Fruit fly (Drosophila melanogaster) whole organism, embryonic: ENCODE measurements around the gene COX6B.

Experiments
- Abd-B ChIP-seq: fragments of 200-800 bp; sonication (Bioruptor generic); optimal IDR thresholded peaks from 2 replicates; lab custom pipeline; 2018; ENCODE audit warnings: missing biosample characterization, mild to moderate bottlenecking, missing genetic modification characterization, moderate library complexity
- Aef1 ChIP-seq: fragments of 200-800 bp; sonication (Bioruptor generic); IDR thresholded peaks from 3 replicates; pipeline ENCODE4 v1.3.6; 2022; ENCODE audit warnings: missing biosample characterization, missing genetic modification characterization
- Bgb ChIP-seq: fragments of 200-800 bp; sonication (Bioruptor generic); IDR thresholded peaks from 2 replicates; pipeline ENCODE4 v1.3.6; 2022; ENCODE audit warnings: missing biosample characterization, missing genetic modification characterization; ENCODE audit not compliant: partially characterized antibody
- CG11085 ChIP-seq: fragments of 200-800 bp; sonication (Bioruptor generic); IDR thresholded peaks from 2 replicates; pipeline ENCODE4 v1.3.6; 2022; ENCODE audit warnings: missing biosample characterization, missing genetic modification characterization
- CG11093 ChIP-seq: fragments of 200-800 bp; sonication (Bioruptor generic); IDR thresholded peaks from 3 replicates; pipeline ENCODE4 v1.3.6; 2022; ENCODE audit warnings: missing biosample characterization, missing genetic modification characterization
- CG11723 ChIP-seq: fragments of 200-800 bp; sonication (Bioruptor generic); optimal IDR thresholded peaks from 2 replicates; lab custom pipeline; 2017; ENCODE audit warnings: missing biosample characterization, mild to moderate bottlenecking, missing genetic modification characterization
- CG12071 ChIP-seq: fragments of 200-800 bp; sonication (Bioruptor generic); optimal IDR thresholded peaks from 3 replicates; lab custom pipeline; 2018; ENCODE audit warnings: missing biosample characterization, mild to moderate bottlenecking, missing genetic modification characterization
- CG12299 ChIP-seq: fragments of 200-800 bp; sonication (Bioruptor generic); optimal IDR thresholded peaks from 2 replicates; lab custom pipeline; 2018; ENCODE audit warnings: missing biosample characterization, mild to moderate bottlenecking, missing genetic modification characterization
- CG12659 ChIP-seq: fragments of 200-800 bp; sonication (Bioruptor generic); optimal IDR thresholded peaks from 3 replicates; lab custom pipeline; 2017; ENCODE audit warnings: mild to moderate bottlenecking, missing biosample characterization, missing genetic modification reagents, missing genetic modification characterization
- CG12769 ChIP-seq: fragments of 200-800 bp; sonication (Bioruptor generic); optimal IDR thresholded peaks from 2 replicates; lab custom pipeline; 2019; ENCODE audit warnings: missing biosample characterization, mild to moderate bottlenecking, missing genetic modification characterization, moderate library complexity
- CG13894 ChIP-seq: fragments of 200-800 bp; sonication (Bioruptor generic); optimal IDR thresholded peaks from 3 replicates; lab custom pipeline; 2018; ENCODE audit warnings: missing biosample characterization, mild to moderate bottlenecking, missing genetic modification characterization, moderate library complexity
- CG1602 ChIP-seq: fragments of 200-800 bp; sonication (Bioruptor generic); optimal IDR thresholded peaks from 3 replicates; lab custom pipeline; 2016; ENCODE audit warnings: missing biosample characterization, missing genetic modification characterization
- CG17568 ChIP-seq: fragments of 200-800 bp; sonication (Bioruptor generic); optimal IDR thresholded peaks from 2 replicates; lab custom pipeline; 2018; ENCODE audit warnings: missing biosample characterization, mild to moderate bottlenecking, missing genetic modification characterization, moderate library complexity
- CG18476 ChIP-seq: fragments of 200-800 bp; sonication (Bioruptor generic); optimal IDR thresholded peaks from 2 replicates; lab custom pipeline; 2016; ENCODE audit warnings: missing biosample characterization, mild to moderate bottlenecking, missing genetic modification characterization
- CG18599 ChIP-seq: fragments of 200-800 bp; sonication (Bioruptor generic); optimal IDR thresholded peaks from 3 replicates; lab custom pipeline; 2017; ENCODE audit warnings: missing biosample characterization, missing genetic modification characterization, mild to moderate bottlenecking, moderate library complexity, missing genetic modification reagents
- CG2875 ChIP-seq: fragments of 200-800 bp; sonication (Bioruptor generic); optimal IDR thresholded peaks from 2 replicates; lab custom pipeline; 2017; ENCODE audit warnings: missing biosample characterization, mild to moderate bottlenecking, missing genetic modification characterization, missing genetic modification reagents
- CG33557 ChIP-seq: fragments of 200-800 bp; sonication (Bioruptor generic); optimal IDR thresholded peaks from 2 replicates; lab custom pipeline; 2019; ENCODE audit warnings: missing biosample characterization, mild to moderate bottlenecking, missing genetic modification characterization, moderate library complexity
- CG43689 ChIP-seq: fragments of 200-800 bp; sonication (Bioruptor generic); IDR thresholded peaks from 2 replicates; pipeline ENCODE4 v1.3.6; 2022; ENCODE audit warnings: missing biosample characterization, missing genetic modification characterization
- CG5180 ChIP-seq: fragments of 200-800 bp; sonication (Bioruptor generic); optimal IDR thresholded peaks from 3 replicates; lab custom pipeline; 2017; ENCODE audit warnings: missing biosample characterization, missing genetic modification characterization, mild to moderate bottlenecking, moderate library complexity, missing genetic modification reagents
- CG6689 ChIP-seq: fragments of 200-800 bp; sonication (Bioruptor generic); IDR thresholded peaks from 2 replicates; pipeline ENCODE4 v1.3.6; 2022; ENCODE audit warnings: missing biosample characterization, missing genetic modification characterization
- CG7963 ChIP-seq: fragments of 200-800 bp; sonication (Bioruptor generic); IDR thresholded peaks from 3 replicates; pipeline ENCODE4 v1.3.6; 2022; ENCODE audit warnings: missing biosample characterization, missing genetic modification characterization; ENCODE audit not compliant: partially characterized antibody
- CG8089 ChIP-seq: fragments of 200-800 bp; sonication (Bioruptor generic); optimal IDR thresholded peaks from 3 replicates; lab custom pipeline; 2016; ENCODE audit warnings: missing biosample characterization, missing genetic modification characterization
- CG9932 ChIP-seq: fragments of 200-800 bp; sonication (Bioruptor generic); IDR thresholded peaks from 2 replicates; pipeline ENCODE4 v1.3.6; 2022; ENCODE audit warnings: missing biosample characterization, missing genetic modification characterization
- Dek ChIP-seq: fragments of 200-800 bp; sonication (Bioruptor generic); optimal IDR thresholded peaks from 3 replicates; lab custom pipeline; 2019; ENCODE audit warnings: missing biosample characterization, mild to moderate bottlenecking, missing genetic modification characterization, moderate library complexity
- Eip74EF ChIP-seq, 2 experiments: fragments of 200-800 bp in 1 of 2; fragments of >200 bp in 1 of 2; sonication (Bioruptor generic) in 1 of 2; optimal IDR thresholded peaks; 2 replicates each; lab custom pipeline; 2017 to 2019; ENCODE audit warnings: missing biosample characterization in 2 of 2, missing genetic modification characterization in 2 of 2, mild to moderate bottlenecking in 1 of 2, moderate library complexity in 1 of 2
- HHEX ChIP-seq: fragments of 200-800 bp; sonication (Bioruptor generic); optimal IDR thresholded peaks from 3 replicates; lab custom pipeline; 2017; ENCODE audit warnings: missing biosample characterization, mild to moderate bottlenecking, missing genetic modification characterization, missing genetic modification reagents
- HLH54F ChIP-seq: fragments of 200-800 bp; sonication (Bioruptor generic); optimal IDR thresholded peaks from 3 replicates; lab custom pipeline; 2016; ENCODE audit warnings: missing biosample characterization, missing genetic modification characterization
- Hmx ChIP-seq: fragments of 200-800 bp; sonication (Bioruptor generic); optimal IDR thresholded peaks from 2 replicates; lab custom pipeline; 2016; ENCODE audit warnings: missing biosample characterization, missing genetic modification characterization
- Hr3 ChIP-seq: fragments of 200-800 bp; sonication (Bioruptor generic); optimal IDR thresholded peaks from 3 replicates; lab custom pipeline; 2016; ENCODE audit warnings: missing biosample characterization, missing genetic modification characterization
- Hsf ChIP-seq: fragments of 200-800 bp; sonication (Bioruptor generic); optimal IDR thresholded peaks from 3 replicates; lab custom pipeline; 2016; ENCODE audit warnings: missing biosample characterization, missing genetic modification characterization
- Lim3 ChIP-seq: fragments of 200-800 bp; sonication (Bioruptor generic); IDR thresholded peaks from 2 replicates; pipeline ENCODE4 v1.3.6; 2022; ENCODE audit warnings: missing biosample characterization, missing genetic modification characterization
- Meics ChIP-seq: fragments of 200-800 bp; sonication (Bioruptor generic); optimal IDR thresholded peaks from 2 replicates; lab custom pipeline; 2017; ENCODE audit warnings: missing biosample characterization, mild to moderate bottlenecking, missing genetic modification characterization
- Neu2 ChIP-seq: fragments of 200-800 bp; sonication (Bioruptor generic); optimal IDR thresholded peaks from 3 replicates; lab custom pipeline; 2016; ENCODE audit warnings: missing biosample characterization, missing genetic modification characterization, borderline replicate concordance
- Sox100B ChIP-seq: fragments of 200-800 bp; sonication (Bioruptor generic); optimal IDR thresholded peaks from 3 replicates; lab custom pipeline; 2018; ENCODE audit warnings: missing biosample characterization, mild to moderate bottlenecking, missing genetic modification characterization
- Usf ChIP-seq: fragments of 200-800 bp; sonication (Bioruptor generic); optimal IDR thresholded peaks from 2 replicates; lab custom pipeline; 2017; ENCODE audit warnings: missing genotype, missing biosample characterization, missing genetic modification characterization
- bowl ChIP-seq: fragments of 200-800 bp; sonication (Bioruptor generic); IDR thresholded peaks from 2 replicates; pipeline ENCODE4 v1.3.6; 2022; ENCODE audit warnings: missing biosample characterization, missing genetic modification characterization
- bsh ChIP-seq, 2 experiments: fragments of 200-800 bp; sonication (Bioruptor generic); optimal IDR thresholded peaks; 2 replicates each; lab custom pipeline; 2017 to 2018; ENCODE audit warnings: mild to moderate bottlenecking in 2 of 2, missing biosample characterization in 2 of 2, missing genetic modification characterization in 2 of 2, moderate library complexity in 1 of 2
- cad ChIP-seq: fragments of >200 bp; optimal IDR thresholded peaks from 2 replicates; lab custom pipeline; 2017; ENCODE audit warnings: missing biosample characterization, missing genetic modification characterization
- chif ChIP-seq, 2 experiments: fragments of 200-800 bp; sonication (Bioruptor generic); optimal IDR thresholded peaks; 3 replicates each; lab custom pipeline; 2016; ENCODE audit warnings: missing biosample characterization in 2 of 2, missing genetic modification characterization in 2 of 2
- chinmo ChIP-seq: fragments of 200-800 bp; sonication (Bioruptor generic); IDR thresholded peaks from 4 replicates; pipeline ENCODE4 v1.3.6; 2022; ENCODE audit warnings: missing biosample characterization, missing genetic modification characterization; ENCODE audit not compliant: partially characterized antibody
- dmrt11E ChIP-seq: fragments of 200-800 bp; sonication (Bioruptor generic); optimal IDR thresholded peaks from 3 replicates; lab custom pipeline; 2018; ENCODE audit warnings: missing biosample characterization, mild to moderate bottlenecking, missing genetic modification characterization, moderate library complexity
- dmrt99B ChIP-seq: fragments of 200-800 bp; sonication (Bioruptor generic); optimal IDR thresholded peaks from 2 replicates; lab custom pipeline; 2018; ENCODE audit warnings: missing biosample characterization, mild to moderate bottlenecking, missing genetic modification characterization, moderate library complexity
- gt ChIP-seq: fragments of 200-800 bp; sonication (Bioruptor generic); IDR thresholded peaks from 2 replicates; pipeline ENCODE4 v1.3.6; 2022; ENCODE audit warnings: missing biosample characterization, missing genetic modification characterization
- lmd ChIP-seq: fragments of 200-800 bp; sonication (Bioruptor generic); IDR thresholded peaks from 2 replicates; pipeline ENCODE4 v1.3.6; 2022; ENCODE audit warnings: missing biosample characterization, missing genetic modification characterization
- prd ChIP-seq, 3 experiments: fragments of >200 bp in 2 of 3; fragments of 200-800 bp in 1 of 3; sonication (Bioruptor generic) in 1 of 3; optimal IDR thresholded peaks in 2 of 3; IDR thresholded peaks in 1 of 3; 2 replicates in 2 of 3; 3 replicates in 1 of 3; pipeline versions ENCODE4 v1.3.6 to Lab custom; 2017 to 2022; ENCODE audit warnings: missing biosample characterization in 1 of 3, missing genetic modification characterization in 1 of 3
- slou ChIP-seq: fragments of 200-800 bp; sonication (Bioruptor generic); optimal IDR thresholded peaks from 3 replicates; lab custom pipeline; 2016; ENCODE audit warnings: missing biosample characterization, missing genetic modification characterization
- tio ChIP-seq: fragments of 200-800 bp; sonication (Bioruptor generic); optimal IDR thresholded peaks from 2 replicates; lab custom pipeline; 2017; ENCODE audit warnings: missing biosample characterization, missing genetic modification characterization, inconsistent platforms
- tx ChIP-seq: fragments of 200-800 bp; sonication (Bioruptor generic); optimal IDR thresholded peaks from 2 replicates; lab custom pipeline; 2016; ENCODE audit warnings: missing biosample characterization, missing genetic modification characterization

Gene COX6B

DNA sequence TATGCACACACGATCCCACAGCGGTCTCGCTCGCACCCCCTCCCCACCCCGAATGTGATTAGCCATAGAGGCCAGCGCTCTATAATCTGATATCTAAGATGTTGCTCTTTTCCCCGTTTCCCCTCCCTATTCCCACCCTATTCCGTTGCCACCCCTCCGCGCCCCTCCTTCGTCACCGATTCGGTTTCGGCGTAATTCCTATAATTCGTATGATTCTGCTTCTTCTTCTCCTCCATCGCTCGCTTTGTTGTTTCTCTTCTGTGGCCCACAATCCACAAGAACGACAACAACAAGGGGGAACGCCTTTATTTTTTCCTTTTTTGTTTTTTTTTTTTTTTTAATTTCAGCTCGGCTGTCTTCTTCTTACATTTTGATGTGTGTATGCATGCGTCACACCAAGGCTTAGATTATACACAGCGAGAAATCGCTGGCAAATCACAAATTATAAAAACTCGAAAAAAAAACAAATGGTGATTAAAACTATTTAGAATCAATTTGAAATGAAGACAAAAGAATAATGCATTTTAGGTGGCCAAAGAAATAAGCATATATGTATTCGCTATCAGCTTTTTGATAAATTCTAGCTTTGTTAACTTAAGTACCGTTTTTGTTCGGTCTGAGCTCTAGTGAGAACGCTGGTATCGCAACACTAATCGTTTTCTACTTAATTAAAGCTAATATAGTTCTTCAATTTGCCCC lies 25.8 kb upstream of the COX6B start (continued):
- TF ChIP-seq Sox100B (peak; percentile 32), CG7963 (GFP tag; lab: Robert Waterston, UW) (no peak), CG5180 (GFP tag; lab: Kevin White, UChicago) (no peak), bowl (no peak), CG12769 (tag; lab: Kevin White, UChicago) (no peak), CG17568 (GFP tag; lab: Kevin White, UChicago) (no peak), CG12659 (GFP tag; lab: Kevin White, UChicago) (no peak), Abd-B (GFP tag; lab: Kevin White, UChicago) (no peak), Meics (GFP tag; lab: Kevin White, UChicago) (peak; percentile 1), CG8089 (GFP tag; lab: Kevin White, UChicago) (no peak), CG33557 (GFP tag; lab: Kevin White, UChicago) (peak; percentile 47), CG12299 (no peak), CG18476 (peak; percentile 38), chif (GFP tag; optimal IDR thresholded peaks at IDR 0.05; lab: Kevin White, UChicago) (peak in 1 of 2 experiments; percentile 59), tx (GFP tag; lab: Kevin White, UChicago) (peak; percentile 22), prd (optimal IDR thresholded peaks at IDR 0.05; lab: Kevin White, UChicago) (no peak), prd (GFP tag; IDR thresholded peaks at IDR 0.05; lab: Robert Waterston, UW) (peak; percentile 61; the same call in 2 of the 3 replicates), Hmx (GFP tag; lab: Kevin White, UChicago) (no peak), gt (GFP tag; lab: Robert Waterston, UW) (no peak), CG6689 (GFP tag; lab: Robert Waterston, UW) (peak; percentile 61), cad (GFP tag; lab: Kevin White, UChicago) (no peak), Neu2 (GFP tag; lab: Kevin White, UChicago) (no peak), HLH54F (GFP tag; lab: Kevin White, UChicago) (peak; percentile 15), Usf (GFP tag; lab: Kevin White, UChicago) (peak; percentile 21), bsh (GFP tag; optimal IDR thresholded peaks at IDR 0.05; lab: Kevin White, UChicago) (peak; percentile 11 to 70), Dek (tag; lab: Kevin White, UChicago) (no peak), CG11723 (GFP tag; lab: Kevin White, UChicago) (no peak), CG2875 (GFP tag; lab: Kevin White, UChicago) (peak; percentile 29), CG12071 (GFP tag; lab: Kevin White, UChicago) (no peak), CG9932 (GFP tag; lab: Robert Waterston, UW) (peak; percentile 22; the same call in 1 of the 2 replicates), Aef1 (no peak), tio (GFP tag; lab: Kevin White, UChicago) (no peak), HHEX (GFP tag; lab: Kevin White, UChicago) (no peak), CG18599 (peak; percentile 26), lmd (GFP tag; lab: Robert Waterston, UW) (0 out of 2 replicates have a peak, but pooled peaks have one; percentile 37), CG11085 (no peak), Hsf (peak; percentile 42), chinmo (no peak), CG13894 (tag; lab: Kevin White, UChicago) (no peak), dmrt99B (peak; percentile 34), CG43689 (GFP tag; lab: Robert Waterston, UW) (no peak), Hr3 (GFP tag; lab: Kevin White, UChicago) (no peak), dmrt11E (peak; percentile 87), Bgb (GFP tag; lab: Robert Waterston, UW) (no peak), Eip74EF (GFP tag; optimal IDR thresholded peaks at IDR 0.05; lab: Kevin White, UChicago) (no peak), CG11093 (GFP tag; lab: Robert Waterston, UW) (no peak), slou (GFP tag; lab: Kevin White, UChicago) (no peak), CG1602 (GFP tag; lab: Kevin White, UChicago) (peak; percentile 25), Lim3 (GFP tag; lab: Robert Waterston, UW) (no peak)
